Fruit fly (Drosophila melanogaster): ENCODE results near the gene Cad87A.
A peak's percentile ranks its signal among the peaks of the same experiment; 100 is the strongest.

Gene Cad87A

dm6 chr3R:11855156-11855555 lies 93.8 kb downstream of the Cad87A start (continued):
- no peak for TF ChIP-seq CG10543 (GFP tag; optimal IDR thresholded peaks at IDR 0.05)
- peak; percentile 2 for TF ChIP-seq CG10147 (GFP tag; optimal IDR thresholded peaks at IDR 0.05)
- peak; percentile 44; the same call in 2 of the 3 replicates for TF ChIP-seq Aef1 (GFP tag; IDR thresholded peaks at IDR 0.05)
- TF ChIP-seq CG1792 (GFP tag; optimal IDR thresholded peaks at IDR 0.05): no peak
- TF ChIP-seq CG7839 (tag; optimal IDR thresholded peaks at IDR 0.05): peak; percentile 52

- TF ChIP-seq CG17568 (GFP tag; optimal IDR thresholded peaks at IDR 0.05) (peak; percentile 6), bab2 (GFP tag; optimal IDR thresholded peaks at IDR 0.05) (no peak), dimm (GFP tag; IDR thresholded peaks at IDR 0.05) (no peak), CG1024 (GFP tag; IDR thresholded peaks at IDR 0.05) (no peak), CG31224 (GFP tag; IDR thresholded peaks at IDR 0.05) (no peak), eve (GFP tag; optimal IDR thresholded peaks at IDR 0.05) (peak in 1 of 2 experiments; percentile 52), Bgb (GFP tag; IDR thresholded peaks at IDR 0.05; ENCODE audit: partially characterized antibody) (no peak), CG16779 (GFP tag; IDR thresholded peaks at IDR 0.05) (no peak), HLHmδ (GFP tag; optimal IDR thresholded peaks at IDR 0.05) (no peak), seq (GFP tag; IDR thresholded peaks at IDR 0.05) (no peak), CG6813 (GFP tag; optimal IDR thresholded peaks at IDR 0.05) (peak; percentile 36), ap (GFP tag; IDR thresholded peaks at IDR 0.05) (peak; percentile 27; the same call in 1 of the 2 replicates), gce (GFP tag; IDR thresholded peaks at IDR 0.05) (no peak), ham (GFP tag; IDR thresholded peaks at IDR 0.05) (no peak), btn (GFP tag; optimal IDR thresholded peaks at IDR 0.05) (no peak), bcd (GFP tag; optimal IDR thresholded peaks at IDR 0.05) (no peak), crol (GFP tag; IDR thresholded peaks at IDR 0.05) (no peak), CG8478 (optimal IDR thresholded peaks at IDR 0.05) (no peak), Ptx1 (GFP tag; IDR thresholded peaks at IDR 0.05) (peak; percentile 58), CG10654 (GFP tag; optimal IDR thresholded peaks at IDR 0.05) (no peak), Side (GFP tag; optimal IDR thresholded peaks at IDR 0.05) (no peak), CG32532 (GFP tag; IDR thresholded peaks at IDR 0.05) (no peak), phol (tag; optimal IDR thresholded peaks at IDR 0.05) (peak; percentile 82), Mrtf (GFP tag; IDR thresholded peaks at IDR 0.05) (no peak), klu (GFP tag; IDR thresholded peaks at IDR 0.05) (no peak), CG11560 (tag; IDR thresholded peaks at IDR 0.05) (no peak), crc (GFP tag; optimal IDR thresholded peaks at IDR 0.05) (no peak), toy (GFP tag; IDR thresholded peaks at IDR 0.05) (no peak), jumu (GFP tag; optimal IDR thresholded peaks at IDR 0.05) (no peak), CG3407 (GFP tag; optimal IDR thresholded peaks at IDR 0.05) (peak; percentile 12), Scr (GFP tag; IDR thresholded peaks at IDR 0.05; ENCODE audit: partially characterized antibody) (no peak), Ets65A (GFP tag) (no peak), oc (tag; optimal IDR thresholded peaks at IDR 0.05) (peak; percentile 73), Vsx1 (GFP tag; optimal IDR thresholded peaks at IDR 0.05) (no peak), C15 (GFP tag; IDR thresholded peaks at IDR 0.05) (no peak), run (tag; optimal IDR thresholded peaks at IDR 0.05) (peak; percentile 26), GATAe (GFP tag; conservative IDR thresholded peaks at IDR 0.05) (no peak), CG5245 (GFP tag; optimal IDR thresholded peaks at IDR 0.05) (no peak), Mes4 (GFP tag; optimal IDR thresholded peaks at IDR 0.05) (no peak), CG4424 (GFP tag; optimal IDR thresholded peaks at IDR 0.05) (peak; percentile 52), prd (optimal IDR thresholded peaks at IDR 0.05) (no peak), prd (GFP tag; IDR thresholded peaks at IDR 0.05) (no peak; the same call in 2 of the 3 replicates), sc (optimal IDR thresholded peaks at IDR 0.05) (no peak), sc (GFP tag; optimal IDR thresholded peaks at IDR 0.05) (peak; percentile 17), CG16863 (GFP tag; optimal IDR thresholded peaks at IDR 0.05) (no peak), CG11398 (GFP tag; optimal IDR thresholded peaks at IDR 0.05) (no peak), CG6654 (GFP tag; optimal IDR thresholded peaks at IDR 0.05) (no peak)
Observed at dm6 chr3R:11851939-11852338, 97.0 kb downstream of the Cad87A start.

All from whole organism, embryonic.